Fruit fly (Drosophila melanogaster): Measurements from ENCODE around the gene neo.

- TF ChIP-seq ovo (GFP tag; optimal IDR thresholded peaks at IDR 0.05) (no peak), Hr96 (GFP tag; optimal IDR thresholded peaks at IDR 0.05) (no peak)
Observed at dm6 chr3R:29859763-29860162, 40.8 kb downstream of the neo start.
